Fruit fly (Drosophila melanogaster) whole organism, embryonic: ENCODE results near the gene RhoGAP5A.
A peak's percentile ranks its signal among the peaks of the same experiment; 100 is the strongest.

Experiments
- B-H1 ChIP-seq: fragments of 200-800 bp; sonication (Bioruptor generic); IDR thresholded peaks from 3 replicates; pipeline ENCODE4 v1.3.6; 2022; ENCODE audit warnings: missing biosample characterization, missing genetic modification characterization
- Bgb ChIP-seq: fragments of 200-800 bp; sonication (Bioruptor generic); IDR thresholded peaks from 2 replicates; pipeline ENCODE4 v1.3.6; 2022; ENCODE audit warnings: missing biosample characterization, missing genetic modification characterization; ENCODE audit not compliant: partially characterized antibody
- CG10959 ChIP-seq: fragments of 200-800 bp; sonication (Bioruptor generic); IDR thresholded peaks from 2 replicates; pipeline ENCODE4 v1.3.6; 2022; ENCODE audit warnings: missing biosample characterization, missing genetic modification characterization
- CG12299 ChIP-seq: fragments of 200-800 bp; sonication (Bioruptor generic); optimal IDR thresholded peaks from 2 replicates; lab custom pipeline; 2018; ENCODE audit warnings: missing biosample characterization, mild to moderate bottlenecking, missing genetic modification characterization
- CG12942 ChIP-seq: fragments of 200-800 bp; sonication (Bioruptor generic); optimal IDR thresholded peaks from 3 replicates; lab custom pipeline; 2016; ENCODE audit warnings: missing biosample characterization, missing genetic modification characterization
- CG1602 ChIP-seq: fragments of 200-800 bp; sonication (Bioruptor generic); optimal IDR thresholded peaks from 3 replicates; lab custom pipeline; 2016; ENCODE audit warnings: missing biosample characterization, missing genetic modification characterization
- CG17359 ChIP-seq: fragments of 200-800 bp; sonication (Bioruptor generic); optimal IDR thresholded peaks from 3 replicates; lab custom pipeline; 2018; ENCODE audit warnings: missing biosample characterization, mild to moderate bottlenecking, missing genetic modification characterization, moderate library complexity
- CG17385 ChIP-seq: fragments of 200-800 bp; sonication (Bioruptor generic); optimal IDR thresholded peaks from 3 replicates; lab custom pipeline; 2018; ENCODE audit warnings: missing biosample characterization, mild to moderate bottlenecking, missing genetic modification characterization
- CG2120 ChIP-seq: fragments of 200-800 bp; sonication (Bioruptor generic); optimal IDR thresholded peaks from 3 replicates; lab custom pipeline; 2016; ENCODE audit warnings: missing biosample characterization, missing genetic modification characterization
- CG30020 ChIP-seq: fragments of 200-800 bp; optimal IDR thresholded peaks from 2 replicates; lab custom pipeline; 2019; ENCODE audit warnings: missing biosample characterization, mild to moderate bottlenecking, missing genetic modification characterization, moderate library complexity
- CG34224 ChIP-seq: fragments of 200-800 bp; sonication (Bioruptor generic); IDR thresholded peaks from 3 replicates; pipeline ENCODE4 v1.3.6; 2022; ENCODE audit warnings: missing biosample characterization, missing genetic modification characterization; ENCODE audit not compliant: partially characterized antibody
- CG4424 ChIP-seq: fragments of 200-800 bp; sonication (Bioruptor generic); optimal IDR thresholded peaks from 3 replicates; lab custom pipeline; 2016; ENCODE audit warnings: missing biosample characterization, missing genetic modification characterization
- CG7786 ChIP-seq: fragments of 200-800 bp; sonication (Bioruptor generic); optimal IDR thresholded peaks from 2 replicates; lab custom pipeline; 2016; ENCODE audit warnings: missing biosample characterization, missing genetic modification characterization
- CG8281 ChIP-seq: fragments of 200-800 bp; sonication (Bioruptor generic); optimal IDR thresholded peaks from 2 replicates; lab custom pipeline; 2018; ENCODE audit warnings: missing biosample characterization, mild to moderate bottlenecking, missing genetic modification characterization, moderate library complexity
- CG8290 ChIP-seq, 3 experiments: fragments of 200-800 bp; sonication (Bioruptor generic); optimal IDR thresholded peaks; 2 replicates each; lab custom pipeline; 2016 to 2019; ENCODE audit warnings: missing biosample characterization in 3 of 3, missing genetic modification characterization in 3 of 3, mild to moderate bottlenecking in 2 of 3, moderate library complexity in 1 of 3
- CG8478 ChIP-seq: fragments of >200 bp; optimal IDR thresholded peaks from 2 replicates; lab custom pipeline; 2018
- CG9437 ChIP-seq: fragments of 200-800 bp; sonication (Bioruptor generic); optimal IDR thresholded peaks from 2 replicates; lab custom pipeline; 2018; ENCODE audit warnings: missing biosample characterization, mild to moderate bottlenecking, missing genetic modification characterization
- Dip3 ChIP-seq: fragments of 200-800 bp; sonication (Bioruptor generic); optimal IDR thresholded peaks from 3 replicates; lab custom pipeline; 2016; ENCODE audit warnings: missing biosample characterization, missing genetic modification characterization
- Ets65A ChIP-seq: fragments of 200-800 bp; sonication (Bioruptor generic); peaks from one replicate; lab custom pipeline; 2016; ENCODE audit warnings: missing biosample characterization, missing genetic modification characterization
- Hr3 ChIP-seq: fragments of 200-800 bp; sonication (Bioruptor generic); optimal IDR thresholded peaks from 3 replicates; lab custom pipeline; 2016; ENCODE audit warnings: missing biosample characterization, missing genetic modification characterization
- NC2α ChIP-seq: fragments of 200-800 bp; sonication (Bioruptor generic); optimal IDR thresholded peaks from 2 replicates; lab custom pipeline; 2016; ENCODE audit warnings: missing biosample characterization, missing genetic modification characterization
- Nf-YA ChIP-seq: fragments of 200-800 bp; sonication (Bioruptor generic); IDR thresholded peaks from 2 replicates; pipeline ENCODE4 v1.3.6; 2022; ENCODE audit warnings: missing biosample characterization, missing genetic modification characterization
- Oli ChIP-seq: fragments of 200-800 bp; sonication (Bioruptor generic); optimal IDR thresholded peaks from 2 replicates; lab custom pipeline; 2018; ENCODE audit warnings: missing biosample characterization, mild to moderate bottlenecking, missing genetic modification characterization, moderate library complexity
- Opbp ChIP-seq: fragments of 200-800 bp; sonication (Bioruptor generic); IDR thresholded peaks from 3 replicates; pipeline ENCODE4 v1.3.6; 2022; ENCODE audit warnings: missing biosample characterization, missing genetic modification characterization; ENCODE audit not compliant: partially characterized antibody
- Ptx1 ChIP-seq: fragments of 200-800 bp; sonication (Bioruptor generic); IDR thresholded peaks from 2 replicates; pipeline ENCODE4 v1.3.6; 2022; ENCODE audit warnings: missing biosample characterization, missing genetic modification characterization
- Side ChIP-seq: fragments of 200-800 bp; sonication (Bioruptor generic); optimal IDR thresholded peaks from 2 replicates; lab custom pipeline; 2016; ENCODE audit warnings: missing biosample characterization, missing genetic modification characterization
- Sry-β ChIP-seq: fragments of 200-800 bp; sonication (Bioruptor generic); optimal IDR thresholded peaks from 2 replicates; lab custom pipeline; 2018; ENCODE audit warnings: missing biosample characterization, mild to moderate bottlenecking, missing genetic modification characterization, moderate library complexity
- Trl ChIP-seq, 3 experiments: fragments of >200 bp in 2 of 3; fragments of 200-800 bp in 1 of 3; sonication (Bioruptor generic) in 1 of 3; optimal IDR thresholded peaks; 2 replicates in 1 of 3; 3 replicates in 2 of 3; lab custom pipeline; 2016 to 2017; ENCODE audit warnings: missing biosample characterization in 1 of 3, missing genetic modification characterization in 1 of 3
- Xrp1 ChIP-seq: fragments of 200-800 bp; sonication (Bioruptor generic); IDR thresholded peaks from 2 replicates; pipeline ENCODE4 v1.3.6; 2022; ENCODE audit warnings: missing biosample characterization, missing genetic modification characterization
- amos ChIP-seq: fragments of 200-800 bp; sonication (Bioruptor generic); IDR thresholded peaks from 2 replicates; pipeline ENCODE4 v1.3.6; 2022; ENCODE audit warnings: missing biosample characterization, missing genetic modification characterization; ENCODE audit not compliant: partially characterized antibody
- bbx ChIP-seq: fragments of 200-800 bp; sonication (Bioruptor generic); IDR thresholded peaks from 2 replicates; pipeline ENCODE4 v1.3.6; 2022; ENCODE audit warnings: missing biosample characterization, missing genetic modification characterization; ENCODE audit not compliant: partially characterized antibody
- cas ChIP-seq: fragments of 200-800 bp; sonication (Bioruptor generic); IDR thresholded peaks from 2 replicates; pipeline ENCODE4 v1.3.6; 2022; ENCODE audit warnings: missing biosample characterization, missing genetic modification characterization
- chinmo ChIP-seq: fragments of 200-800 bp; sonication (Bioruptor generic); IDR thresholded peaks from 4 replicates; pipeline ENCODE4 v1.3.6; 2022; ENCODE audit warnings: missing biosample characterization, missing genetic modification characterization; ENCODE audit not compliant: partially characterized antibody
- crc ChIP-seq: fragments of 200-800 bp; sonication (Bioruptor generic); optimal IDR thresholded peaks from 2 replicates; lab custom pipeline; 2016; ENCODE audit warnings: missing biosample characterization, missing genetic modification characterization
- esg ChIP-seq: fragments of 200-800 bp; sonication (Bioruptor generic); conservative IDR thresholded peaks from 2 replicates; pipeline ENCODE4 v1.3.6; 2022; ENCODE audit warnings: missing biosample characterization, missing genetic modification characterization
- hbn ChIP-seq: fragments of 200-800 bp; sonication (Bioruptor generic); IDR thresholded peaks from 2 replicates; pipeline ENCODE4 v1.3.6; 2022; ENCODE audit warnings: missing biosample characterization, missing genetic modification characterization; ENCODE audit not compliant: partially characterized antibody
- jing ChIP-seq: fragments of 200-800 bp; sonication (Bioruptor generic); optimal IDR thresholded peaks from 2 replicates; lab custom pipeline; 2018; ENCODE audit warnings: missing biosample characterization, mild to moderate bottlenecking, missing genetic modification characterization
- kni ChIP-seq: fragments of 200-800 bp; sonication (Bioruptor generic); optimal IDR thresholded peaks from 3 replicates; lab custom pipeline; 2017; ENCODE audit warnings: mild to moderate bottlenecking, missing biosample characterization, missing genetic modification reagents, missing genetic modification characterization
- knrl ChIP-seq: fragments of 200-800 bp; sonication (Bioruptor generic); IDR thresholded peaks from 3 replicates; pipeline ENCODE4 v1.3.6; 2022; ENCODE audit warnings: missing biosample characterization, missing genetic modification characterization; ENCODE audit not compliant: partially characterized antibody
- lab ChIP-seq: fragments of 200-800 bp; sonication (Bioruptor generic); optimal IDR thresholded peaks from 3 replicates; lab custom pipeline; 2017; ENCODE audit warnings: missing biosample characterization, missing genetic modification characterization, mild to moderate bottlenecking, moderate library complexity, missing genetic modification reagents
- nerfin-2 ChIP-seq: fragments of 200-800 bp; sonication (Bioruptor generic); IDR thresholded peaks from 2 replicates; pipeline ENCODE4 v1.3.6; 2022; ENCODE audit warnings: missing biosample characterization, missing genetic modification characterization; ENCODE audit not compliant: partially characterized antibody
- oc ChIP-seq: fragments of 200-800 bp; sonication (Bioruptor generic); optimal IDR thresholded peaks from 2 replicates; lab custom pipeline; 2018; ENCODE audit warnings: missing biosample characterization, mild to moderate bottlenecking, missing genetic modification characterization, moderate library complexity
- org-1 ChIP-seq: fragments of 200-800 bp; sonication (Bioruptor generic); optimal IDR thresholded peaks from 2 replicates; lab custom pipeline; 2017; ENCODE audit warnings: missing biosample characterization, missing genetic modification characterization
- pho ChIP-seq: fragments of 200-800 bp; sonication (Bioruptor generic); optimal IDR thresholded peaks from 2 replicates; lab custom pipeline; 2016; ENCODE audit warnings: missing biosample characterization, missing genetic modification characterization
- pum ChIP-seq: fragments of 200-800 bp; sonication (Bioruptor generic); optimal IDR thresholded peaks from 2 replicates; lab custom pipeline; 2016; ENCODE audit warnings: missing biosample characterization, missing genetic modification characterization
- row ChIP-seq: fragments of 200-800 bp; sonication (Bioruptor generic); IDR thresholded peaks from 3 replicates; pipeline ENCODE4 v1.3.6; 2022; ENCODE audit warnings: missing biosample characterization, missing genetic modification characterization
- stwl ChIP-seq: fragments of 200-800 bp; sonication (Bioruptor generic); optimal IDR thresholded peaks from 3 replicates; lab custom pipeline; 2018; ENCODE audit warnings: missing biosample characterization, mild to moderate bottlenecking, missing genetic modification characterization, moderate library complexity
- tio ChIP-seq: fragments of 200-800 bp; sonication (Bioruptor generic); optimal IDR thresholded peaks from 2 replicates; lab custom pipeline; 2017; ENCODE audit warnings: missing biosample characterization, missing genetic modification characterization, inconsistent platforms
- tna ChIP-seq: fragments of 200-800 bp; sonication (Bioruptor generic); IDR thresholded peaks from 2 replicates; pipeline ENCODE4 v1.3.6; 2022; ENCODE audit warnings: missing biosample characterization, missing genetic modification characterization; ENCODE audit not compliant: partially characterized antibody
- unc-4 ChIP-seq: fragments of 200-800 bp; sonication (Bioruptor generic); IDR thresholded peaks from 2 replicates; pipeline ENCODE4 v1.3.6; 2022; ENCODE audit warnings: missing biosample characterization, missing genetic modification characterization; ENCODE audit not compliant: partially characterized antibody

RhoGAP5A gene

dm6 chrX:5639083-5639482 lies 20.5 kb upstream of the RhoGAP5A start (continued):
- TF ChIP-seq CG4424 (GFP tag; lab: Kevin White, UChicago) (peak; percentile 15), pho (GFP tag; lab: Kevin White, UChicago) (no peak), jing (peak; percentile 4), Oli (peak; percentile 50), CG17359 (tag; lab: Kevin White, UChicago) (peak; percentile 61), CG1602 (GFP tag; lab: Kevin White, UChicago) (no peak), Trl (optimal IDR thresholded peaks at IDR 0.05; lab: Kevin White, UChicago) (no peak), Trl (GFP tag; optimal IDR thresholded peaks at IDR 0.05; lab: Kevin White, UChicago) (peak; percentile 23), Hr3 (GFP tag; lab: Kevin White, UChicago) (no peak), cas (no peak), tio (peak; percentile 14), unc-4 (GFP tag; lab: Robert Waterston, UW) (no peak), hbn (GFP tag; lab: Robert Waterston, UW) (no peak), oc (tag; lab: Kevin White, UChicago) (no peak), org-1 (GFP tag; lab: Kevin White, UChicago) (no peak), Dip3 (GFP tag; lab: Kevin White, UChicago) (no peak), Nf-YA (no peak), CG34224 (GFP tag; lab: Robert Waterston, UW) (no peak), CG9437 (no peak), crc (GFP tag; lab: Kevin White, UChicago) (peak; percentile 13), Sry-β (GFP tag; lab: Kevin White, UChicago) (no peak), knrl (no peak), CG12942 (GFP tag; lab: Kevin White, UChicago) (no peak), CG8281 (no peak), Opbp (no peak), CG7786 (GFP tag; lab: Kevin White, UChicago) (peak; percentile 53), Xrp1 (GFP tag; lab: Robert Waterston, UW) (peak; percentile 72), lab (peak; percentile 52), B-H1 (GFP tag; lab: Robert Waterston, UW) (peak; percentile 41; the same call in 2 of the 3 replicates), NC2α (GFP tag; lab: Kevin White, UChicago) (no peak), CG12299 (tag; lab: Kevin White, UChicago) (no peak), CG2120 (GFP tag; lab: Kevin White, UChicago) (no peak), bbx (GFP tag; lab: Robert Waterston, UW) (no peak), CG17385 (GFP tag; lab: Kevin White, UChicago) (peak; percentile 4), Side (peak; percentile 29), Ptx1 (GFP tag; lab: Robert Waterston, UW) (peak; percentile 35), Bgb (no peak), stwl (tag; lab: Kevin White, UChicago) (no peak), tna (GFP tag; lab: Robert Waterston, UW) (no peak), amos (GFP tag; lab: Robert Waterston, UW) (no peak), CG10959 (GFP tag; lab: Robert Waterston, UW) (peak; percentile 58), CG30020 (tag; lab: Kevin White, UChicago) (no peak), CG8478 (lab: Kevin White, UChicago) (no peak), row (GFP tag; lab: Robert Waterston, UW) (peak; percentile 52), pum (peak; percentile 48), CG8290 (GFP tag; optimal IDR thresholded peaks at IDR 0.05; lab: Kevin White, UChicago) (no peak), CG8290 (tag; optimal IDR thresholded peaks at IDR 0.05; lab: Kevin White, UChicago) (no peak), esg (peak; percentile 19; the same call in 1 of the 2 replicates), kni (GFP tag; lab: Kevin White, UChicago) (no peak), chinmo (GFP tag; lab: Robert Waterston, UW) (no peak), nerfin-2 (GFP tag; lab: Robert Waterston, UW) (no peak), Ets65A (peak; percentile 84)
